Fruit fly (Drosophila melanogaster): ENCODE data around the gene kis.
A peak's percentile ranks its signal among the peaks of the same experiment; 100 is the strongest.

Gene kis

DNA sequence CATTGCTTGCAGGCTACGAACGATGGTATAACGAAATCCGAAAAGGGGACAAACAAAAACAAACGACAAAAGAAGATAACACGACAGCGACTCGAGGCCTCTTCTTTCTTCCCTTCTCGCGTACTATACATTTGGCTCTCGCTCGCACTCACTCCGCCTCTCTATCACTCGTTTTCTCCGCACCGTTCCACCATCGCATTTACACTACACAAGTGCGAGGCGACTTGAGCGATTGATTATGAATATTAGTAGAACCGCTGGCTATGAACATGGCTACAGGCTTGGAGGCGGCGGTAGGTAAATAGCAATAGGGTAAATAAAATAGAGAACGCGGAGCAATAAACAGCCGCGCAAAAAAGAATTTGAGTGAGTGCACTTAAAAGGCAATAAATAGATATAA, 30.1 kb downstream of the kis start:
- TF ChIP-seq CG7101 (tag; optimal IDR thresholded peaks at IDR 0.05): peak; percentile 72
- no peak for TF ChIP-seq toe (GFP tag; optimal IDR thresholded peaks at IDR 0.05)
- peak; percentile 90 for TF ChIP-seq kay (GFP tag; ENCODE audit: borderline replicate concordance)
- TF ChIP-seq CG14711 (tag; optimal IDR thresholded peaks at IDR 0.05): peak; percentile 10
- no peak for TF ChIP-seq CG5204 (GFP tag; optimal IDR thresholded peaks at IDR 0.05)
- peak; percentile 64 for TF ChIP-seq CG7045 (GFP tag; optimal IDR thresholded peaks at IDR 0.05)
- TF ChIP-seq pad (GFP tag; optimal IDR thresholded peaks at IDR 0.05): peak; percentile 44
- peak; percentile 52 for TF ChIP-seq Clk (GFP tag; optimal IDR thresholded peaks at IDR 0.05)
- TF ChIP-seq tj (GFP tag; optimal IDR thresholded peaks at IDR 0.05): no peak
- peak; percentile 62 for TF ChIP-seq Mnt (GFP tag; optimal IDR thresholded peaks at IDR 0.05)
- TF ChIP-seq bab1 (GFP tag; optimal IDR thresholded peaks at IDR 0.05): no peak
- TF ChIP-seq cic (GFP tag; optimal IDR thresholded peaks at IDR 0.05): peak; percentile 92
- TF ChIP-seq CG1620 (GFP tag; optimal IDR thresholded peaks at IDR 0.05): no peak
- TF ChIP-seq ovo (GFP tag; optimal IDR thresholded peaks at IDR 0.05): peak; percentile 69
- TF ChIP-seq CG11617 (GFP tag; optimal IDR thresholded peaks at IDR 0.05): peak; percentile 68
- no peak for TF ChIP-seq Hr96 (GFP tag; optimal IDR thresholded peaks at IDR 0.05)
- TF ChIP-seq cnc (optimal IDR thresholded peaks at IDR 0.05): no peak
- peak; percentile 51 for TF ChIP-seq CG33017 (tag; optimal IDR thresholded peaks at IDR 0.05)
- TF ChIP-seq CG12768 (GFP tag; optimal IDR thresholded peaks at IDR 0.05): peak; percentile 74
- TF ChIP-seq Crg-1 (GFP tag; optimal IDR thresholded peaks at IDR 0.05): peak; percentile 83

DNA sequence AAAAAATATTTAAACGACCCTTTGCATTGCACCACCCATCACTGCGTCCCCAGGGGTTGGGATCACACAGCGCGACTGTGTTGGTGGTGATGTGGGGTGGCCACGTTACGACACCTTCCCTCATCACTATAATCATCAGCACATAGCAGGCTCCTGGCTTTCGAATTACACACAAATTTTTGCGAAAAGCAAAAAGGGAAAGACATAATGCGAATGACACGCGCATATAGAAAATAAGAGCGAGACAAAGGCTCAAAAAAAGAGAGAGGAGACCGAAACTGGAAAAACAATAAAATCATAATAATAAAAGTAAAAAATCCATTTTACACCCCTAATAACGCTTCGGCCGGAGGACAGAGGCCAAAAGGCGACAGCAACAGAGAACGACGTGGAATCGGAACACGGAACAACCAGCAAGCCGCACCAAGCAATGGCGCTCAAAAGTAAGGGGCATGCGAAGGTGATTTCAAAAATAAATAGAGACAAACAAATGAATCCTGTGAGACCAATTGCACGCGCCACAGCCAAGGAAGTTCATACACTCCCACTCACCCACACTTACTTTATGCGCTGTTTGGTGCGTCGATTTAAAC, 31.1 kb downstream of the kis start:
- TF ChIP-seq Clk (GFP tag; optimal IDR thresholded peaks at IDR 0.05): no peak
- TF ChIP-seq bab1 (GFP tag; optimal IDR thresholded peaks at IDR 0.05): no peak
- no peak for TF ChIP-seq Hr96 (GFP tag; optimal IDR thresholded peaks at IDR 0.05)
- no peak for TF ChIP-seq CG12768 (GFP tag; optimal IDR thresholded peaks at IDR 0.05)
- no peak for TF ChIP-seq CG11617 (GFP tag; optimal IDR thresholded peaks at IDR 0.05)
- no peak for TF ChIP-seq CG14711 (tag; optimal IDR thresholded peaks at IDR 0.05)
- no peak for TF ChIP-seq toe (GFP tag; optimal IDR thresholded peaks at IDR 0.05)
- no peak for TF ChIP-seq cnc (optimal IDR thresholded peaks at IDR 0.05)
- no peak for TF ChIP-seq CG1620 (GFP tag; optimal IDR thresholded peaks at IDR 0.05)
- TF ChIP-seq CG5204 (GFP tag; optimal IDR thresholded peaks at IDR 0.05): no peak
- TF ChIP-seq pad (GFP tag; optimal IDR thresholded peaks at IDR 0.05): no peak
- TF ChIP-seq CG7101 (tag; optimal IDR thresholded peaks at IDR 0.05): no peak
- TF ChIP-seq ovo (GFP tag; optimal IDR thresholded peaks at IDR 0.05): no peak
- no peak for TF ChIP-seq tj (GFP tag; optimal IDR thresholded peaks at IDR 0.05)
- TF ChIP-seq cic (GFP tag; optimal IDR thresholded peaks at IDR 0.05): no peak
- no peak for TF ChIP-seq Mnt (GFP tag; optimal IDR thresholded peaks at IDR 0.05)
- TF ChIP-seq CG7045 (GFP tag; optimal IDR thresholded peaks at IDR 0.05): no peak
- no peak for TF ChIP-seq CG33017 (tag; optimal IDR thresholded peaks at IDR 0.05)
- TF ChIP-seq kay (GFP tag; ENCODE audit: borderline replicate concordance): no peak
- TF ChIP-seq Crg-1 (GFP tag; optimal IDR thresholded peaks at IDR 0.05): no peak

dm6 chr2L:207129-207813, 43.4 kb downstream of the kis start, which contains the start of the genes Tbc1d15-17 and CG11617:
Gene Tbc1d15-17 (plus strand): TSS chr2L:207179.
Gene CG11617 (minus strand): TSS chr2L:207297.
- peak; percentile 14 for TF ChIP-seq pad (GFP tag; optimal IDR thresholded peaks at IDR 0.05)
- TF ChIP-seq cnc (optimal IDR thresholded peaks at IDR 0.05): no peak
- no peak for TF ChIP-seq CG14711 (tag; optimal IDR thresholded peaks at IDR 0.05)
- TF ChIP-seq Crg-1 (GFP tag; optimal IDR thresholded peaks at IDR 0.05): no peak
- peak; percentile 64 for TF ChIP-seq CG11617 (GFP tag; optimal IDR thresholded peaks at IDR 0.05)
- peak; percentile 68 for TF ChIP-seq bab1 (GFP tag; optimal IDR thresholded peaks at IDR 0.05)
- TF ChIP-seq CG1620 (GFP tag; optimal IDR thresholded peaks at IDR 0.05): peak; percentile 40
- TF ChIP-seq CG33017 (tag; optimal IDR thresholded peaks at IDR 0.05): no peak
- peak; percentile 35 for TF ChIP-seq cic (GFP tag; optimal IDR thresholded peaks at IDR 0.05)
- TF ChIP-seq tj (GFP tag; optimal IDR thresholded peaks at IDR 0.05): peak; percentile 99
- peak; percentile 1 for TF ChIP-seq CG7101 (tag; optimal IDR thresholded peaks at IDR 0.05)
- no peak for TF ChIP-seq toe (GFP tag; optimal IDR thresholded peaks at IDR 0.05)

DNA sequence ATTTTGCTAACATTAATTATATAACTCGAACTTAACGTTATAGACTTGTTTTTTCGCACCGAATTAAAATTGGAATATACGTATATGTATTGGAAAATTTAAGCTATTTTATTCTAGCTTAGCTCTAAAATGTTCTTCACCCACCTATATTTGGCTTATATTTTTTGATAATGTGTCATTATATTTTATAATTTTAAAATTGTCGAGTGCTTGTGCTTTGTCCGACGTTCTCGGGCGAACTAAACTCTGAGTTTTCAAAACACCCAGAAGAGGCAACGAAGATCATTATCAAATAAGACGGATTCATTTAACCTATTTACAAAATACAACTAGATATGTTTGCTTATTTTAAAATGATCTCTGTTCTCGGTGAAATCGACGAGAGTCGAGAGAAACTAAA, 44.1 kb downstream of the kis start:
- TF ChIP-seq kay (GFP tag; ENCODE audit: borderline replicate concordance) (peak; percentile 97), Mnt (GFP tag; optimal IDR thresholded peaks at IDR 0.05) (no peak), CG11617 (GFP tag; optimal IDR thresholded peaks at IDR 0.05) (peak; percentile 43)

DNA sequence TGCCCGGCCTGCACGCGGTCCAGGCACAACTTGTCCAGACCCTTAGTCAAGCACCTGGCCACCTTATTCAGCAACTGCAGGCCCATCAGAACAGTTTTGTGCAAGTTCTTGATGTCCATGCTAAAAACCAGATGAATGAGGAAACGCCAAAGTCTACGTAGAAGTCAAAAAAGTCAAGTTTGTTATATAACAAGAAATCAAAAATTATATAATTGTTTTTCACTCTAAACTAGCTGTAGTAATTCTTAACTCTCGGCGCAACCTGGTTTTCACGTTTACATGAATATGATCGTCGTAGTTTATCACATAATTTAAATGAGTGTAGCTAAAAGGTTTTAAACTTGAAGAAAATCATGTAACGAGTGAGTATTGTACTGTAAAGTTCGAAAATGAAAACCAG, 46.1 kb downstream of the kis start:
- no peak for TF ChIP-seq Mnt (GFP tag; optimal IDR thresholded peaks at IDR 0.05)
- no peak for TF ChIP-seq ovo (GFP tag; optimal IDR thresholded peaks at IDR 0.05)
- no peak for TF ChIP-seq Hr96 (GFP tag; optimal IDR thresholded peaks at IDR 0.05)
- no peak for TF ChIP-seq tj (GFP tag; optimal IDR thresholded peaks at IDR 0.05)
- no peak for TF ChIP-seq CG12768 (GFP tag; optimal IDR thresholded peaks at IDR 0.05)
- no peak for TF ChIP-seq bab1 (GFP tag; optimal IDR thresholded peaks at IDR 0.05)
- TF ChIP-seq CG11617 (GFP tag; optimal IDR thresholded peaks at IDR 0.05): no peak
- no peak for TF ChIP-seq CG14711 (tag; optimal IDR thresholded peaks at IDR 0.05)
- TF ChIP-seq pad (GFP tag; optimal IDR thresholded peaks at IDR 0.05): no peak
- TF ChIP-seq CG7045 (GFP tag; optimal IDR thresholded peaks at IDR 0.05): no peak
- TF ChIP-seq Clk (GFP tag; optimal IDR thresholded peaks at IDR 0.05): no peak
- no peak for TF ChIP-seq toe (GFP tag; optimal IDR thresholded peaks at IDR 0.05)
- TF ChIP-seq cnc (optimal IDR thresholded peaks at IDR 0.05): no peak
- TF ChIP-seq CG1620 (GFP tag; optimal IDR thresholded peaks at IDR 0.05): no peak
- TF ChIP-seq CG7101 (tag; optimal IDR thresholded peaks at IDR 0.05): no peak
- TF ChIP-seq cic (GFP tag; optimal IDR thresholded peaks at IDR 0.05): no peak
- TF ChIP-seq kay (GFP tag; ENCODE audit: borderline replicate concordance): no peak
- TF ChIP-seq CG33017 (tag; optimal IDR thresholded peaks at IDR 0.05): no peak
- no peak for TF ChIP-seq CG5204 (GFP tag; optimal IDR thresholded peaks at IDR 0.05)
- TF ChIP-seq Crg-1 (GFP tag; optimal IDR thresholded peaks at IDR 0.05): no peak

All from whole organism, adult.